Fruit fly (Drosophila melanogaster): ENCODE results near the gene mthl9.

The mthl9 gene

DNA sequence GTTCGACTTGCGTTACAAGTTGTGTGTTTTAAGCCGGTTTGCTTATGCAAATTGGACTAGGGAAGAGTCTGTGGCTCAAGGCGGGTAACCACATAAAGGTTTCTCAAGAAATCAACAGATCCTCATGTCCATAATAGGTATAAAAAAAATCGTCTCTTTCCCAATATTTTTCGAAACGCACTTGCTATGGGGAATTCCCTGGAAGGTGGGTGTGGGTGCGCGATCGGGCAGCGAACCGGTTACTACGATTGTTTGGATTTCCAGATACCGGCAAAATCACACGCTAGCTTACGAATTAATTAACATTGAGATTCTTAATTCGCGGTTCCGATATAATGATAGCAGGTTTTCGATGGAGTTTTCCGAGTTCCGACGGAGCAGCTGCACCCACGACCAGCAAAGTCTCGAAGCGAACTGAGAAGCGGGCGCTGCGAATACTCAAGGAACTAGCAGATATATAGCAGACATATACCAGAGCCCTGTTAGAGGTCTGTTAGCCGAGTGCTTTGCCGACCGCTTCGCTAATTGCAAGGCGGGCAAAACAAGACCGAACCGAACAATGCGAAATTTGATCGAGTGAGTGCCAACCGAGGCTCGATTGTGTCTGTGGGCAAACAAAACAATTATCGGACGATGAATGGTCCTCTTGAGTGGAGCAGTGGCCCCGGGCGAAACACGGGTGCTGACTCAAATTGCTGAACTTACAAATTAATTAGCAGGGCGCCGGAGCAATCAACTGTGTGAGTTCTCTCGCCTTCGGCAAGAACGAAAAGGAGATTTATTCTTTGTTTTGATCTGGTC is 9.1 kb upstream of the mthl9 start (continued):
- TF ChIP-seq cyc (GFP tag; optimal IDR thresholded peaks at IDR 0.05) (no peak), fkh (GFP tag; optimal IDR thresholded peaks at IDR 0.05) (no peak)

- TF ChIP-seq pdm3 (GFP tag; optimal IDR thresholded peaks at IDR 0.05) (no peak), Hr4 (GFP tag; optimal IDR thresholded peaks at IDR 0.05) (no peak), Hr39 (GFP tag; optimal IDR thresholded peaks at IDR 0.05) (no peak), CG9139 (GFP tag; optimal IDR thresholded peaks at IDR 0.05) (no peak), CG6276 (GFP tag; optimal IDR thresholded peaks at IDR 0.05) (no peak), CG32006 (GFP tag; optimal IDR thresholded peaks at IDR 0.05) (no peak), CG6854 (GFP tag; optimal IDR thresholded peaks at IDR 0.05) (no peak), OdsH (GFP tag; optimal IDR thresholded peaks at IDR 0.05) (no peak), Met (GFP tag; optimal IDR thresholded peaks at IDR 0.05) (no peak), CG11294 (GFP tag; IDR thresholded peaks at IDR 0.05) (no peak), CG3032 (tag; optimal IDR thresholded peaks at IDR 0.05) (no peak), fkh (GFP tag; optimal IDR thresholded peaks at IDR 0.05) (no peak), Sox15 (GFP tag; optimal IDR thresholded peaks at IDR 0.05) (no peak), CG1621 (tag; optimal IDR thresholded peaks at IDR 0.05) (no peak), fd85E (GFP tag; optimal IDR thresholded peaks at IDR 0.05) (no peak), salr (GFP tag; optimal IDR thresholded peaks at IDR 0.05) (no peak)
Measured at dm6 chr3L:340569-340968, 8.5 kb upstream of the mthl9 start.

DNA sequence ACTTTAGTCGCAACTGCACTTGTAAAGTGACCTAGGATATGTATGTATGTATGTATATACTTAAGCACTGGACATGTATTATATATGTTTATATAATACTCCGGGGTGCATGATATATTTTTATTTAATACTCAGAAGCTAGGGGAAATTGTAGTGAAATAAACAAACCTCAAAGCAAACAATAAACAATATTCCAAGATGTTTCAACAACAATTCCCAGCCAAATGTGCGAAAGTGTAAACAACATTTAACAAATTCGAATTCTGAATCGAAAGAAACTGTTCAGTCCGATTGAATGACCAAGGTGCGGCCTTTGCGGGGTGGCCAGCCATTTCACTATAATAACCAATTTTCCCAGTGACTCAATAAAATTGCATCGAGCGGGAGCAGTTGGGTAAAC is 8.0 kb upstream of the mthl9 start:
- TF ChIP-seq salr (GFP tag; optimal IDR thresholded peaks at IDR 0.05) (no peak), Met (GFP tag; optimal IDR thresholded peaks at IDR 0.05) (no peak), dac (GFP tag; optimal IDR thresholded peaks at IDR 0.05) (no peak), fkh (GFP tag; optimal IDR thresholded peaks at IDR 0.05) (no peak), Gug (GFP tag; IDR thresholded peaks at IDR 0.05) (no peak), CG1621 (tag; optimal IDR thresholded peaks at IDR 0.05) (no peak), CG6163 (GFP tag; IDR thresholded peaks at IDR 0.05) (no peak), Sox15 (GFP tag; optimal IDR thresholded peaks at IDR 0.05) (no peak)

DNA sequence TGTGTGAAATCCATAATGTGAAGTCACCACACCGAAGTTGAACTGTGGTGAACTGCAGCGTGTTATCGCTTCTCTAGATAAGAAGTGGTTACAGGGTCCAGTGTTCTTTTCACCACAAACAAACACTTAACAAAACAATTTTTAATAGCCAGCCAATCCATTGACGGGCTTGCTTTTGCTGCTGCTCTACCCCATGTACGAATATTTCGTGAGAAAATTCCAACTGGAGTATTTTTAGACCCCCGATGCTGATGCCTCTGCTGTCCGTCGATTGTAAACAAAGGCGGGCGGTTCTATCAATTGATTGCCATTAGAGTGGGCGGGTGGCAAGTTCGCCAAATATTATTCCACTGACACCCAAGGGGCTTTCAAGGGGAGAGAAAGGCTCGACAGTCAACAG is 7.0 kb upstream of the mthl9 start:
- TF ChIP-seq CG6163 (GFP tag; IDR thresholded peaks at IDR 0.05) (0 out of 3 replicates have a peak, but pooled peaks have one; percentile 13), CG4318 (GFP tag; optimal IDR thresholded peaks at IDR 0.05) (no peak)

DNA sequence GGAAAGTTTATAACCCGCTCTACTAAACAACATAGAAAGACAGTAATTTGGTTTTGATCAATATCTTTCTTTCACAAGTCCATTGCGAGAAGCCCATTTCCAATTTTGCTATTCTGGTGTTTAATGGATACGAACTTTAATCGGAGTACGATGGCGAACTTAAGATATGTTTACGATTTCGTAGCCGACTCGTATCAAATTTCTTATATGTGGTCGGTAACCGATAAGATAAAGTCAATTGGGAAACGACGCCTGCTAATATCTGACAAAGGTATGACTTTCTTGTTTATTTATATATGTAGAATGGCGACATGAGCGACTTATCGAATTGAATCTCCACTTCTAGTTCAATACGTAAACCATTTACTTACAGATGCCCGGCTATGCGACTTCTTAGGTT is 6.0 kb upstream of the mthl9 start:
- TF ChIP-seq net (GFP tag; optimal IDR thresholded peaks at IDR 0.05), result no peak
- peak; percentile 30 for TF ChIP-seq Eip93F (GFP tag; optimal IDR thresholded peaks at IDR 0.05)

- TF ChIP-seq CG9139 (GFP tag; optimal IDR thresholded peaks at IDR 0.05), result no peak
- no peak for TF ChIP-seq spab (GFP tag; optimal IDR thresholded peaks at IDR 0.05)
- TF ChIP-seq acj6 (GFP tag; optimal IDR thresholded peaks at IDR 0.05), result no peak
- no peak for TF ChIP-seq CG6163 (GFP tag; IDR thresholded peaks at IDR 0.05)
- no peak for TF ChIP-seq pdm3 (GFP tag; optimal IDR thresholded peaks at IDR 0.05)
- no peak for TF ChIP-seq Hr4 (GFP tag; optimal IDR thresholded peaks at IDR 0.05)
- no peak for TF ChIP-seq esn (GFP tag; optimal IDR thresholded peaks at IDR 0.05)
Measured at dm6 chr3L:337148-337547, 5.0 kb upstream of the mthl9 start.

dm6 chr3L:329153-329698 is 2.9 kb downstream of the mthl9 start:
- TF ChIP-seq CG9139 (GFP tag; optimal IDR thresholded peaks at IDR 0.05) (no peak), esn (GFP tag; optimal IDR thresholded peaks at IDR 0.05) (peak; percentile 5), Eip78C (GFP tag) (peak; percentile 75), CG6854 (GFP tag; optimal IDR thresholded peaks at IDR 0.05) (no peak)
